Worm (Caenorhabditis elegans): ENCODE measurements around the gene dct-5.

DNA sequence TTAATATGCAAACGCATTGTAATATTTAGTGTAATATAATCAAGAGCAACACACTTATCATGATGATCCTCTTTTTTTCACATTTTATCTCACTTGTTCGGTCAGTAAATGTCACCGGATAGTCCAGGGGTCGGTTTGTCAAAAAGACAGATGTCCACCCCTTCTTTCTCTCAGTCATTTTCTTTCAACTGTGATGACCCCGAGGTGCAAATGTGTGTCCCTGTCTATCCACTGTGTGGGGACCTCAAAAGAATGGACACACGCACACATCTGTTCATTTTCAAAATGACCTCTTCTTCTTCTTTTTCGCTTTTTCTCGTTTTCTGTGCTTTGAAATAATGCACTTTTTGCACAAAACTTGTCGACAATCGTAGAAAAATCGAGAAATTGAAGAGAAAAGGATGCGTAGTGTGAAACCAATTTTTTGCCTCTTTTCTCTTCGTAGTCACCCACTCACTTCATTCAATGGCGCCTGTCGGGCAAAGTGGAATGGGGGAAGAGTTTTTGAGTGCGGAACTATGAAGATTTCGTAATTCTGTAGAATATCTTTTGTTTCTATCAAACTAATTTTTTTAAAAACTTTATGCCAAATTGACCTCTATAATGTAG, 27.1 kb upstream of the dct-5 start:
- TF ChIP-seq ceh-9 (tag; optimal IDR thresholded peaks at IDR 0.05) (no peak), fkh-10 (GFP tag; optimal IDR thresholded peaks at IDR 0.05) (no peak), hlh-6 (tag; optimal IDR thresholded peaks at IDR 0.05) (no peak), pag-3 (tag; optimal IDR thresholded peaks at IDR 0.05; ENCODE audit: borderline replicate concordance) (no peak)

Data from whole organism, late embryonic.